Worm (Caenorhabditis elegans): ENCODE data around the gene F56D6.20.

F56D6.20 gene

ce11 chrIV:3892027-3892426 is 20.7 kb upstream of the F56D6.20 start, which contains the start of gene F56D6.9:
Gene F56D6.9 (plus strand): TSS chrIV:3892327.
- TF ChIP-seq T20F7.1 (GFP tag; optimal IDR thresholded peaks at IDR 0.05) (no peak), nhr-10 (tag; optimal IDR thresholded peaks at IDR 0.05) (no peak), arid-1 (GFP tag; conservative IDR thresholded peaks at IDR 0.05) (no peak), jun-1 (tag; optimal IDR thresholded peaks at IDR 0.05) (no peak), aha-1 (tag) (no peak), nhr-42 (GFP tag; IDR thresholded peaks at IDR 0.05) (no peak), cey-2 (tag; optimal IDR thresholded peaks at IDR 0.05; ENCODE audit: borderline replicate concordance, insufficient read depth) (no peak), egl-27 (tag; optimal IDR thresholded peaks at IDR 0.05) (no peak), ztf-11 (tag; optimal IDR thresholded peaks at IDR 0.05) (no peak), Y5F2A.4 (GFP tag; optimal IDR thresholded peaks at IDR 0.05) (no peak)

- no peak for TF ChIP-seq ztf-11 (tag; optimal IDR thresholded peaks at IDR 0.05)
- no peak for TF ChIP-seq dmd-9 (GFP tag; IDR thresholded peaks at IDR 0.05)
- TF ChIP-seq set-16 (GFP tag; IDR thresholded peaks at IDR 0.05): no peak
- TF ChIP-seq D1046.2 (GFP tag; IDR thresholded peaks at IDR 0.05): no peak
- no peak for TF ChIP-seq nhr-42 (GFP tag; IDR thresholded peaks at IDR 0.05)
- peak in 1 of 2 experiments; percentile 74 for TF ChIP-seq unc-62 (GFP tag; optimal IDR thresholded peaks at IDR 0.05 in 1 of 2)
- TF ChIP-seq unc-62 (tag; optimal IDR thresholded peaks at IDR 0.05): no peak
- TF ChIP-seq egl-27 (tag; optimal IDR thresholded peaks at IDR 0.05): no peak
- no peak for TF ChIP-seq F26F4.8 (GFP tag; conservative IDR thresholded peaks at IDR 0.05)
Observed at ce11 chrIV:3894004-3894480, 18.7 kb upstream of the F56D6.20 start, which contains the start of gene F56D6.8. Gene F56D6.8 (minus strand): TSS chrIV:3894430.

DNA sequence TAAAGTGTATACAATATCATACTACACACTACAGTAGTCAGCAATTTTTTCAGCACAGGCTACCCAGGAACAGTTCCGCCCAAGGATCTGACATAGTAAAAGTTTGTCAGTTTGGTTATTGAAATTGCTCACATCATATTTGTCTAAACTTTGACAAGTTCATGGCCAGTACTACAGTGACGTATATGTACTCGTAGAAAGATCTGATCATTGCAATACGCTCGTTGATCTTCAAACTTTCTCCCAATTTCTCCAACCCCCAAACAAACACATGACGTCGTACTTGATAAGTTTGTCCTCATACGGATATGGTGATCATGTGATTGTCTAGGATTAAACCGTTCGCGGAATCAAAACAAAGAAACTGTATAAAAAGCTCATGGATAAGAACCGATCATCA is 17.9 kb upstream of the F56D6.20 start, which contains the start of gene dct-8:
Gene dct-8 (plus strand): TSS at position 301 of the 400 bp plus-strand sequence.
- no peak for TF ChIP-seq sdz-12 (GFP tag; optimal IDR thresholded peaks at IDR 0.05)
- no peak for TF ChIP-seq Y75B8A.6 (GFP tag; IDR thresholded peaks at IDR 0.05)
- TF ChIP-seq unc-39 (tag; optimal IDR thresholded peaks at IDR 0.05): no peak
- TF ChIP-seq R02D3.7 (tag; optimal IDR thresholded peaks at IDR 0.05): no peak
- TF ChIP-seq nhr-42 (GFP tag; IDR thresholded peaks at IDR 0.05): no peak
- no peak for TF ChIP-seq hlh-30 (tag; optimal IDR thresholded peaks at IDR 0.05; ENCODE audit: insufficient read depth)
- no peak for TF ChIP-seq dve-1 (tag; optimal IDR thresholded peaks at IDR 0.05; ENCODE audit: insufficient read depth)
- TF ChIP-seq F26F4.8 (GFP tag; conservative IDR thresholded peaks at IDR 0.05): no peak
- no peak for TF ChIP-seq T26A8.4 (GFP tag; IDR thresholded peaks at IDR 0.05)
- no peak for TF ChIP-seq ctbp-1 (GFP tag; IDR thresholded peaks at IDR 0.05)
- TF ChIP-seq pha-4 (GFP tag; IDR thresholded peaks at IDR 0.05): no peak
- TF ChIP-seq pha-4 (tag; optimal IDR thresholded peaks at IDR 0.05): no peak
- no peak for TF ChIP-seq zfp-2 (tag; optimal IDR thresholded peaks at IDR 0.05)
- no peak for TF ChIP-seq F44E2.7 (GFP tag; IDR thresholded peaks at IDR 0.05)
- TF ChIP-seq nhr-237 (tag; optimal IDR thresholded peaks at IDR 0.05): no peak
- TF ChIP-seq jun-1 (tag; optimal IDR thresholded peaks at IDR 0.05): no peak
- TF ChIP-seq unc-130 (GFP tag; optimal IDR thresholded peaks at IDR 0.05): no peak

- peak; percentile 71 for TF ChIP-seq aha-1 (tag)
- no peak for TF ChIP-seq T26A8.4 (GFP tag; IDR thresholded peaks at IDR 0.05)
- no peak for TF ChIP-seq F10B5.3 (tag; optimal IDR thresholded peaks at IDR 0.05)
- TF ChIP-seq vab-7 (GFP tag; IDR thresholded peaks at IDR 0.05): no peak
- TF ChIP-seq mdl-1 (tag; optimal IDR thresholded peaks at IDR 0.05): peak in 1 of 2 experiments; percentile 70
- TF ChIP-seq hmg-1.1 (GFP tag; IDR thresholded peaks at IDR 0.05): no peak
- no peak for TF ChIP-seq lir-3 (tag; optimal IDR thresholded peaks at IDR 0.05)
- TF ChIP-seq lin-39 (tag; optimal IDR thresholded peaks at IDR 0.05): no peak
- no peak for TF ChIP-seq F37D6.2 (tag; optimal IDR thresholded peaks at IDR 0.05)
- no peak for TF ChIP-seq tag-97 (GFP tag; IDR thresholded peaks at IDR 0.05)
- TF ChIP-seq lin-15B (tag; optimal IDR thresholded peaks at IDR 0.05): no peak
- TF ChIP-seq zip-2 (tag; optimal IDR thresholded peaks at IDR 0.05): no peak
- no peak for TF ChIP-seq gei-8 (GFP tag; optimal IDR thresholded peaks at IDR 0.05)
- peak; percentile 95 for TF ChIP-seq tra-1 (GFP tag; IDR thresholded peaks at IDR 0.05)
- no peak for TF ChIP-seq nhr-11 (tag; optimal IDR thresholded peaks at IDR 0.05)
- 0 out of 2 replicates have a peak, but pooled peaks have one; percentile 26 for TF ChIP-seq zfp-3 (GFP tag; conservative IDR thresholded peaks at IDR 0.05)
- TF ChIP-seq mep-1 (tag; optimal IDR thresholded peaks at IDR 0.05): no peak
- TF ChIP-seq unc-62 (GFP tag; optimal IDR thresholded peaks at IDR 0.05 in 1 of 2): peak in 1 of 2 experiments; percentile 63
- TF ChIP-seq unc-62 (tag; optimal IDR thresholded peaks at IDR 0.05): no peak
Observed at ce11 chrIV:3899719-3900554, 12.8 kb upstream of the F56D6.20 start, which contains the start of gene srz-62. Gene srz-62 (plus strand): TSS chrIV:3900504.
